Worm (Caenorhabditis elegans) whole organism, L2 larva: ENCODE results near the gene R08E3.3.

ENCODE experiments used
- C34F6.9 ChIP-seq: fragments of 150-350 bp; optimal IDR thresholded peaks from 2 replicates; lab custom pipeline; 2014; ENCODE audit warnings: missing biosample characterization, missing genetic modification characterization
- R02D3.7 ChIP-seq: fragments of 150-350 bp; optimal IDR thresholded peaks from 2 replicates; lab custom pipeline; 2014; ENCODE audit warnings: missing biosample characterization, missing genetic modification characterization
- ZK546.5 ChIP-seq: sonication (generic microtip); optimal IDR thresholded peaks from 2 replicates; lab custom pipeline; 2017; ENCODE audit warnings: missing biosample characterization, missing genetic modification characterization
- alr-1 ChIP-seq: fragments of 150-350 bp; optimal IDR thresholded peaks from 2 replicates; lab custom pipeline; 2014; ENCODE audit warnings: missing biosample characterization, missing genetic modification characterization
- ama-1 ChIP-seq: fragments of 150-350 bp; optimal IDR thresholded peaks from 2 replicates; lab custom pipeline; 2018; ENCODE audit warnings: inconsistent platforms
- mdl-1 ChIP-seq, 2 experiments: fragments of 150-350 bp in 1 of 2; sonication (generic microtip) in 1 of 2; optimal IDR thresholded peaks; 2 replicates each; lab custom pipeline; 2017; ENCODE audit warnings: missing biosample characterization in 2 of 2, missing genetic modification characterization in 2 of 2
- sem-4 ChIP-seq: fragments of 150-350 bp; optimal IDR thresholded peaks from 2 replicates; lab custom pipeline; 2014; ENCODE audit warnings: missing biosample characterization, missing genetic modification reagents, missing genetic modification characterization
- skn-1 ChIP-seq: sonication (generic microtip); optimal IDR thresholded peaks from 2 replicates; lab custom pipeline; 2017; ENCODE audit warnings: missing biosample characterization, missing genetic modification characterization
- unc-62 ChIP-seq: fragments of 150-350 bp; optimal IDR thresholded peaks from 2 replicates; lab custom pipeline; 2014; ENCODE audit warnings: missing biosample characterization, missing genetic modification reagents, missing genetic modification characterization
- ztf-11 ChIP-seq: sonication (generic microtip); optimal IDR thresholded peaks from 2 replicates; lab custom pipeline; 2017; ENCODE audit warnings: missing biosample characterization, missing genetic modification characterization

- TF ChIP-seq mdl-1 (tag; optimal IDR thresholded peaks at IDR 0.05; lab: Kevin White, UChicago) = no peak
- TF ChIP-seq ztf-11 = no peak
- no peak for TF ChIP-seq skn-1 (tag; lab: Kevin White, UChicago)
- TF ChIP-seq R02D3.7 (tag; lab: Kevin White, UChicago) = no peak
- TF ChIP-seq ZK546.5 (tag; lab: Kevin White, UChicago) = no peak
- TF ChIP-seq alr-1 (tag; lab: Kevin White, UChicago) = no peak
- TF ChIP-seq sem-4 = no peak
- no peak for TF ChIP-seq C34F6.9 (tag; lab: Kevin White, UChicago)
- TF ChIP-seq ama-1 (lab: Kevin White, UChicago) = no peak
- no peak for TF ChIP-seq unc-62
Observed at ce11 chrX:4809753-4810424, 8.5 kb upstream of the R08E3.3 start.
